Fruit fly (Drosophila melanogaster) whole organism, embryonic: ENCODE results near the gene Nup37.

Source experiments
- Adf1 ChIP-seq: fragments of 200-800 bp; sonication (Bioruptor generic); IDR thresholded peaks from 2 replicates; pipeline ENCODE4 v1.3.6; 2022; ENCODE audit warnings: missing biosample characterization, missing genetic modification characterization
- Aef1 ChIP-seq: fragments of 200-800 bp; sonication (Bioruptor generic); IDR thresholded peaks from 3 replicates; pipeline ENCODE4 v1.3.6; 2022; ENCODE audit warnings: missing biosample characterization, missing genetic modification characterization
- Asciz ChIP-seq: fragments of 200-800 bp; sonication (Bioruptor generic); optimal IDR thresholded peaks from 2 replicates; lab custom pipeline; 2017; ENCODE audit warnings: missing biosample characterization, mild to moderate bottlenecking, missing genetic modification characterization, missing genetic modification reagents
- Atf-2 ChIP-seq: fragments of 200-800 bp; sonication (Bioruptor generic); optimal IDR thresholded peaks from 2 replicates; lab custom pipeline; 2016; ENCODE audit warnings: missing biosample characterization, missing genetic modification characterization
- CG12155 ChIP-seq: fragments of 200-800 bp; sonication (Bioruptor generic); optimal IDR thresholded peaks from 3 replicates; lab custom pipeline; 2016; ENCODE audit warnings: missing biosample characterization, missing genetic modification characterization
- CG13123 ChIP-seq: fragments of 200-800 bp; sonication (Bioruptor generic); optimal IDR thresholded peaks from 2 replicates; lab custom pipeline; 2016; ENCODE audit warnings: missing biosample characterization, missing genetic modification characterization
- CG15011 ChIP-seq: fragments of 200-800 bp; sonication (Bioruptor generic); optimal IDR thresholded peaks from 3 replicates; lab custom pipeline; 2018; ENCODE audit warnings: missing biosample characterization, mild to moderate bottlenecking, missing genetic modification characterization
- CG15696 ChIP-seq: fragments of 200-800 bp; sonication (Bioruptor generic); optimal IDR thresholded peaks from 2 replicates; lab custom pipeline; 2019; ENCODE audit warnings: missing biosample characterization, mild to moderate bottlenecking, missing genetic modification characterization, moderate library complexity
- CG16815 ChIP-seq: fragments of 200-800 bp; sonication (Bioruptor generic); optimal IDR thresholded peaks from 3 replicates; lab custom pipeline; 2017; ENCODE audit warnings: missing biosample characterization, mild to moderate bottlenecking, missing genetic modification characterization
- CG18011 ChIP-seq: fragments of 200-800 bp; sonication (Bioruptor generic); optimal IDR thresholded peaks from 2 replicates; lab custom pipeline; 2017; ENCODE audit warnings: missing biosample characterization, missing genetic modification characterization, mild to moderate bottlenecking, moderate library complexity, missing genotype
- CG31441 ChIP-seq: fragments of 200-800 bp; sonication (Bioruptor generic); IDR thresholded peaks from 2 replicates; pipeline ENCODE4 v1.3.6; 2022; ENCODE audit warnings: missing biosample characterization, missing genetic modification characterization
- CG33213 ChIP-seq: fragments of 200-800 bp; sonication (Bioruptor generic); optimal IDR thresholded peaks from 3 replicates; lab custom pipeline; 2016; ENCODE audit warnings: missing biosample characterization, missing genetic modification characterization
- CG3407 ChIP-seq: fragments of 200-800 bp; sonication (Bioruptor generic); optimal IDR thresholded peaks from 2 replicates; lab custom pipeline; 2018; ENCODE audit warnings: missing biosample characterization, mild to moderate bottlenecking, missing genetic modification characterization
- CG3847 ChIP-seq: fragments of 200-800 bp; sonication (Bioruptor generic); IDR thresholded peaks from 2 replicates; pipeline ENCODE4 v1.3.6; 2022; ENCODE audit warnings: missing biosample characterization, missing genetic modification characterization
- CG3995 ChIP-seq: fragments of 200-800 bp; sonication (Bioruptor generic); optimal IDR thresholded peaks from 3 replicates; lab custom pipeline; 2016; ENCODE audit warnings: missing biosample characterization, missing genetic modification characterization
- CG4328 ChIP-seq: fragments of 200-800 bp; sonication (Bioruptor generic); optimal IDR thresholded peaks from 3 replicates; lab custom pipeline; 2017; ENCODE audit warnings: missing biosample characterization, missing genetic modification reagents, missing genetic modification characterization
- CG5245 ChIP-seq: fragments of 200-800 bp; sonication (Bioruptor generic); optimal IDR thresholded peaks from 3 replicates; lab custom pipeline; 2016; ENCODE audit warnings: missing biosample characterization, missing genetic modification characterization
- CG6175 ChIP-seq: fragments of 200-800 bp; sonication (Bioruptor generic); IDR thresholded peaks from 3 replicates; pipeline ENCODE4 v1.3.6; 2022; ENCODE audit warnings: missing biosample characterization, missing genetic modification characterization
- CG6272 ChIP-seq: fragments of 200-800 bp; sonication (Bioruptor generic); IDR thresholded peaks from 2 replicates; pipeline ENCODE4 v1.3.6; 2022; ENCODE audit warnings: missing biosample characterization, missing genetic modification characterization
- CG6765 ChIP-seq: fragments of 200-800 bp; sonication (Bioruptor generic); optimal IDR thresholded peaks from 3 replicates; lab custom pipeline; 2017; ENCODE audit warnings: missing biosample characterization, mild to moderate bottlenecking, missing genetic modification characterization
- CG7745 ChIP-seq: fragments of 200-800 bp; sonication (Bioruptor generic); optimal IDR thresholded peaks from 2 replicates; lab custom pipeline; 2018; ENCODE audit warnings: missing biosample characterization, mild to moderate bottlenecking, missing genetic modification characterization, moderate library complexity
- CG7786 ChIP-seq: fragments of 200-800 bp; sonication (Bioruptor generic); optimal IDR thresholded peaks from 2 replicates; lab custom pipeline; 2016; ENCODE audit warnings: missing biosample characterization, missing genetic modification characterization
- CG7987 ChIP-seq: fragments of 200-800 bp; sonication (Bioruptor generic); optimal IDR thresholded peaks from 2 replicates; lab custom pipeline; 2018; ENCODE audit warnings: missing biosample characterization, mild to moderate bottlenecking, missing genetic modification characterization, moderate library complexity
- CG8478 ChIP-seq: fragments of >200 bp; optimal IDR thresholded peaks from 2 replicates; lab custom pipeline; 2018
- CG9876 ChIP-seq: fragments of 200-800 bp; sonication (Bioruptor generic); optimal IDR thresholded peaks from 2 replicates; lab custom pipeline; 2016; ENCODE audit warnings: missing biosample characterization, missing genetic modification characterization
- Dref ChIP-seq: fragments of 200-800 bp; sonication (Bioruptor generic); IDR thresholded peaks from 2 replicates; pipeline ENCODE4 v1.3.6; 2022; ENCODE audit warnings: missing biosample characterization, missing genetic modification characterization
- Ets65A ChIP-seq: fragments of 200-800 bp; sonication (Bioruptor generic); peaks from one replicate; lab custom pipeline; 2016; ENCODE audit warnings: missing biosample characterization, missing genetic modification characterization
- HLH4C ChIP-seq: fragments of 200-800 bp; sonication (Bioruptor generic); IDR thresholded peaks from 3 replicates; pipeline ENCODE4 v1.3.6; 2022; ENCODE audit warnings: missing biosample characterization, missing genetic modification characterization; ENCODE audit not compliant: partially characterized antibody
- HmgZ ChIP-seq: fragments of 200-800 bp; sonication (Bioruptor generic); optimal IDR thresholded peaks from 2 replicates; lab custom pipeline; 2018; ENCODE audit warnings: missing biosample characterization, mild to moderate bottlenecking, missing genetic modification characterization
- Jarid2 ChIP-seq: fragments of 200-800 bp; sonication (Bioruptor generic); optimal IDR thresholded peaks from 3 replicates; lab custom pipeline; 2017; ENCODE audit warnings: mild to moderate bottlenecking, missing biosample characterization, missing genetic modification reagents, missing genetic modification characterization
- NC2α ChIP-seq: fragments of 200-800 bp; sonication (Bioruptor generic); optimal IDR thresholded peaks from 2 replicates; lab custom pipeline; 2016; ENCODE audit warnings: missing biosample characterization, missing genetic modification characterization
- NFAT ChIP-seq: fragments of 200-800 bp; sonication (Bioruptor generic); IDR thresholded peaks from 2 replicates; pipeline ENCODE4 v1.3.6; 2022; ENCODE audit warnings: missing biosample characterization, missing genetic modification characterization
- PHDP ChIP-seq: fragments of 200-800 bp; sonication (Bioruptor generic); optimal IDR thresholded peaks from 3 replicates; lab custom pipeline; 2018; ENCODE audit warnings: missing biosample characterization, mild to moderate bottlenecking, missing genetic modification characterization, moderate library complexity
- Poxn ChIP-seq: fragments of 200-800 bp; sonication (Bioruptor generic); IDR thresholded peaks from 2 replicates; pipeline ENCODE4 v1.3.6; 2022; ENCODE audit warnings: missing biosample characterization, missing genetic modification characterization
- Stat92E ChIP-seq, 3 experiments: fragments of >200 bp in 2 of 3; fragments of 200-800 bp in 1 of 3; sonication (Bioruptor generic) in 1 of 3; optimal IDR thresholded peaks; 2 replicates each; lab custom pipeline; 2017 to 2019; ENCODE audit warnings: missing biosample characterization in 3 of 3, missing genetic modification characterization in 3 of 3, mild to moderate bottlenecking in 1 of 3, moderate library complexity in 1 of 3
- YL-1 ChIP-seq: fragments of 200-800 bp; sonication (Bioruptor generic); optimal IDR thresholded peaks from 3 replicates; lab custom pipeline; 2017; ENCODE audit warnings: missing biosample characterization, mild to moderate bottlenecking, missing genetic modification characterization
- amos ChIP-seq: fragments of 200-800 bp; sonication (Bioruptor generic); IDR thresholded peaks from 2 replicates; pipeline ENCODE4 v1.3.6; 2022; ENCODE audit warnings: missing biosample characterization, missing genetic modification characterization; ENCODE audit not compliant: partially characterized antibody
- ash1 ChIP-seq: fragments of 200-800 bp; sonication (Bioruptor generic); optimal IDR thresholded peaks from 2 replicates; lab custom pipeline; 2018; ENCODE audit warnings: missing biosample characterization, mild to moderate bottlenecking, missing genetic modification characterization
- cas ChIP-seq: fragments of 200-800 bp; sonication (Bioruptor generic); IDR thresholded peaks from 2 replicates; pipeline ENCODE4 v1.3.6; 2022; ENCODE audit warnings: missing biosample characterization, missing genetic modification characterization
- chif ChIP-seq, 2 experiments: fragments of 200-800 bp; sonication (Bioruptor generic); optimal IDR thresholded peaks; 3 replicates each; lab custom pipeline; 2016; ENCODE audit warnings: missing biosample characterization in 2 of 2, missing genetic modification characterization in 2 of 2
- chm ChIP-seq: fragments of 200-800 bp; sonication (Bioruptor generic); IDR thresholded peaks from 2 replicates; pipeline ENCODE4 v1.3.6; 2022; ENCODE audit warnings: missing biosample characterization, missing genetic modification characterization
- ci ChIP-seq: fragments of 200-800 bp; sonication (Bioruptor generic); IDR thresholded peaks from 3 replicates; pipeline ENCODE4 v1.3.6; 2022; ENCODE audit warnings: missing biosample characterization, missing genetic modification characterization
- gcm2 ChIP-seq: fragments of 200-800 bp; sonication (Bioruptor generic); optimal IDR thresholded peaks from 2 replicates; lab custom pipeline; 2016; ENCODE audit warnings: missing biosample characterization, missing genetic modification characterization
- grn ChIP-seq: fragments of 200-800 bp; sonication (Bioruptor generic); optimal IDR thresholded peaks from 3 replicates; lab custom pipeline; 2017; ENCODE audit warnings: missing biosample characterization, missing genetic modification characterization
- kay ChIP-seq: fragments of 200-800 bp; sonication (Bioruptor generic); optimal IDR thresholded peaks from 2 replicates; lab custom pipeline; 2016; ENCODE audit warnings: missing biosample characterization, missing genetic modification characterization
- org-1 ChIP-seq: fragments of 200-800 bp; sonication (Bioruptor generic); optimal IDR thresholded peaks from 2 replicates; lab custom pipeline; 2017; ENCODE audit warnings: missing biosample characterization, missing genetic modification characterization
- run ChIP-seq: fragments of 200-800 bp; sonication (Bioruptor generic); optimal IDR thresholded peaks from 3 replicates; lab custom pipeline; 2018; ENCODE audit warnings: missing biosample characterization, mild to moderate bottlenecking, missing genetic modification characterization
- so ChIP-seq: fragments of 200-800 bp; sonication (Bioruptor generic); IDR thresholded peaks from 3 replicates; pipeline ENCODE4 v1.3.6; 2022; ENCODE audit warnings: missing biosample characterization, missing genetic modification characterization
- sqz ChIP-seq: fragments of 200-800 bp; sonication (Bioruptor generic); optimal IDR thresholded peaks from 3 replicates; lab custom pipeline; 2018; ENCODE audit warnings: missing biosample characterization, mild to moderate bottlenecking, missing genetic modification characterization
- sr ChIP-seq: fragments of 200-800 bp; sonication (Bioruptor generic); IDR thresholded peaks from 3 replicates; pipeline ENCODE4 v1.3.6; 2022; ENCODE audit warnings: missing biosample characterization, missing genetic modification characterization
- stc ChIP-seq: fragments of 200-800 bp; sonication (Bioruptor generic); IDR thresholded peaks from 2 replicates; pipeline ENCODE4 v1.3.6; 2022; ENCODE audit warnings: missing biosample characterization, missing genetic modification characterization
- trh ChIP-seq: fragments of 200-800 bp; sonication (Bioruptor generic); optimal IDR thresholded peaks from 2 replicates; lab custom pipeline; 2016; ENCODE audit warnings: missing biosample characterization, missing genetic modification characterization
- vfl ChIP-seq: fragments of 200-800 bp; sonication (Bioruptor generic); optimal IDR thresholded peaks from 2 replicates; lab custom pipeline; 2016; ENCODE audit warnings: missing biosample characterization, missing genetic modification characterization

Nup37 gene

DNA sequence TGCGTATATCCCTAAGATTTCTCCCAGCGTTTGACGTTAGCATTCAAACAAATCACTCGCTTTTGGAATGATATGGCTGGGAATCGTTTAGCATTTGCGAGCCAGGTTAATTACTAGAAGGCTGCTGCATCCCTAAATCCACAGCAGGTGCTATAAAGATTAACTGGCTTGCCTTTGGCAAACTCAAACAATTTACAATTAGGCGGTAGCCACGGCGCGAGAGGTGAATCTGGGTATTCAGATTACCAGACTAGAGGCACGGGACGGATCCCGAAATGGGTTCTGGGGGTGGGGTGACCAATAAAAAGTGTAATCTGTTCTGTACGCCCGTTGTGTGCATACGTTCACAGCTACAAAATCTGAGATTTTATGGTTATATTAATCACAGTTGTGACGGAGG is 33.7 kb downstream of the Nup37 start, which contains the start of gene CG11892 (continued):
- TF ChIP-seq NFAT (GFP tag; lab: Robert Waterston, UW) (no peak), CG6765 (GFP tag; lab: Kevin White, UChicago) (peak; percentile 30), CG33213 (no peak), CG6272 (GFP tag; lab: Robert Waterston, UW) (no peak), CG13123 (GFP tag; lab: Kevin White, UChicago) (no peak), org-1 (GFP tag; lab: Kevin White, UChicago) (peak; percentile 21), amos (GFP tag; lab: Robert Waterston, UW) (no peak), CG15696 (no peak), CG16815 (GFP tag; lab: Kevin White, UChicago) (no peak), vfl (no peak), PHDP (tag; lab: Kevin White, UChicago) (peak; percentile 58), sr (GFP tag; lab: Robert Waterston, UW) (no peak), YL-1 (peak; percentile 6), CG5245 (GFP tag; lab: Kevin White, UChicago) (no peak), HLH4C (GFP tag; lab: Robert Waterston, UW) (no peak), CG3407 (GFP tag; lab: Kevin White, UChicago) (peak; percentile 42), CG3995 (GFP tag; lab: Kevin White, UChicago) (no peak), gcm2 (GFP tag; lab: Kevin White, UChicago) (no peak), cas (GFP tag; lab: Robert Waterston, UW) (no peak), sqz (GFP tag; lab: Kevin White, UChicago) (no peak), HmgZ (tag; lab: Kevin White, UChicago) (peak; percentile 32), CG9876 (no peak), chif (GFP tag; optimal IDR thresholded peaks at IDR 0.05; lab: Kevin White, UChicago) (no peak), Dref (GFP tag; lab: Robert Waterston, UW) (no peak), Poxn (GFP tag; lab: Robert Waterston, UW) (no peak), CG4328 (GFP tag; lab: Kevin White, UChicago) (peak; percentile 4), trh (GFP tag; lab: Kevin White, UChicago) (no peak), CG8478 (no peak), so (GFP tag; lab: Robert Waterston, UW) (no peak), run (tag; lab: Kevin White, UChicago) (no peak), CG7987 (GFP tag; lab: Kevin White, UChicago) (peak; percentile 80), Ets65A (GFP tag; lab: Kevin White, UChicago) (peak; percentile 88), NC2α (no peak), CG7786 (GFP tag; lab: Kevin White, UChicago) (no peak), CG12155 (GFP tag; lab: Kevin White, UChicago) (no peak), CG18011 (no peak), stc (GFP tag; lab: Robert Waterston, UW) (no peak), CG6175 (GFP tag; lab: Robert Waterston, UW) (no peak), CG15011 (GFP tag; lab: Kevin White, UChicago) (peak; percentile 31), CG3847 (GFP tag; lab: Robert Waterston, UW) (no peak), Atf-2 (no peak), Aef1 (GFP tag; lab: Robert Waterston, UW) (no peak), Jarid2 (GFP tag; lab: Kevin White, UChicago) (no peak), CG31441 (GFP tag; lab: Robert Waterston, UW) (no peak), Stat92E (GFP tag; optimal IDR thresholded peaks at IDR 0.05; lab: Kevin White, UChicago) (no peak), kay (GFP tag; lab: Kevin White, UChicago) (no peak), ci (GFP tag; lab: Robert Waterston, UW) (peak; percentile 69; the same call in 1 of the 3 replicates), Asciz (GFP tag; lab: Kevin White, UChicago) (peak; percentile 42), Adf1 (GFP tag; lab: Robert Waterston, UW) (no peak), ash1 (GFP tag; lab: Kevin White, UChicago) (peak; percentile 45), chm (GFP tag; lab: Robert Waterston, UW) (no peak), grn (GFP tag; lab: Kevin White, UChicago) (no peak), CG7745 (no peak)
